Fruit fly (Drosophila melanogaster): Measurements from ENCODE around the gene crq.

dm6 chr2L:481400-481756 lies 28.6 kb upstream of the crq start:
- TF ChIP-seq cnc (optimal IDR thresholded peaks at IDR 0.05) (no peak), CG12768 (GFP tag; optimal IDR thresholded peaks at IDR 0.05) (no peak), bab1 (GFP tag; optimal IDR thresholded peaks at IDR 0.05) (no peak), kay (GFP tag; ENCODE audit: borderline replicate concordance) (no peak), CG11617 (GFP tag; optimal IDR thresholded peaks at IDR 0.05) (no peak), toe (GFP tag; optimal IDR thresholded peaks at IDR 0.05) (no peak), CG1620 (GFP tag; optimal IDR thresholded peaks at IDR 0.05) (no peak), CG5204 (GFP tag; optimal IDR thresholded peaks at IDR 0.05) (no peak)
